Worm (Caenorhabditis elegans) whole organism, L3 larva: Measurements from ENCODE around the gene F46C5.1.
A peak's percentile ranks its signal among the peaks of the same experiment; 100 is the strongest.

Experiments
- R02D3.7 ChIP-seq: fragments of 150-350 bp; optimal IDR thresholded peaks from 2 replicates; lab custom pipeline; 2014; ENCODE audit warnings: missing biosample characterization, missing genetic modification characterization
- ZK546.5 ChIP-seq: sonication (generic microtip); optimal IDR thresholded peaks from 2 replicates; lab custom pipeline; 2017; ENCODE audit warnings: missing biosample characterization, missing genetic modification characterization
- aly-2 ChIP-seq: fragments of 150-350 bp; optimal IDR thresholded peaks from 2 replicates; lab custom pipeline; 2014; ENCODE audit warnings: missing biosample characterization, missing genetic modification characterization
- ama-1 ChIP-seq: fragments of 150-350 bp; optimal IDR thresholded peaks from 2 replicates; lab custom pipeline; 2018
- ceh-16 ChIP-seq: sonication (generic microtip); optimal IDR thresholded peaks from 2 replicates; lab custom pipeline; 2017; ENCODE audit warnings: missing biosample characterization, missing genetic modification characterization
- ceh-28 ChIP-seq: fragments of 150-350 bp; optimal IDR thresholded peaks from 2 replicates; lab custom pipeline; 2014; ENCODE audit warnings: missing biosample characterization, missing genetic modification reagents, missing genetic modification characterization
- ceh-82 ChIP-seq: fragments of 150-350 bp; optimal IDR thresholded peaks from 2 replicates; lab custom pipeline; 2014; ENCODE audit warnings: missing biosample characterization, missing genetic modification characterization
- ceh-9 ChIP-seq: sonication (generic microtip); optimal IDR thresholded peaks from 2 replicates; lab custom pipeline; 2018; ENCODE audit warnings: missing biosample characterization, missing genetic modification characterization
- daf-12 ChIP-seq: fragments of 150-350 bp; optimal IDR thresholded peaks from 2 replicates; lab custom pipeline; 2014; ENCODE audit warnings: missing biosample characterization, missing genetic modification reagents, missing genetic modification characterization
- egl-27 ChIP-seq: sonication (generic microtip); optimal IDR thresholded peaks from 4 replicates; lab custom pipeline; 2017; ENCODE audit warnings: missing biosample characterization, missing genetic modification reagents, missing genetic modification characterization
- egl-5 ChIP-seq: fragments of 150-350 bp; optimal IDR thresholded peaks from 2 replicates; lab custom pipeline; 2017; ENCODE audit warnings: missing biosample characterization, missing genetic modification reagents, missing genetic modification characterization, inconsistent platforms
- elt-1 ChIP-seq: fragments of 150-350 bp; optimal IDR thresholded peaks from 2 replicates; lab custom pipeline; 2014; ENCODE audit warnings: missing biosample characterization, missing genetic modification characterization
- elt-2 ChIP-seq: sonication (generic microtip); optimal IDR thresholded peaks from 2 replicates; lab custom pipeline; 2016; ENCODE audit warnings: missing genetic modification reagents, mild to moderate bottlenecking, missing genetic modification characterization, missing compliant biosample characterization
- elt-3 ChIP-seq, 3 experiments: fragments of 150-350 bp in 1 of 3; sonication (generic microtip) in 2 of 3; optimal IDR thresholded peaks; 2 replicates in 2 of 3; 4 replicates in 1 of 3; lab custom pipeline; 2014 to 2017; ENCODE audit warnings: missing biosample characterization in 3 of 3, missing genetic modification characterization in 3 of 3
- eor-1 ChIP-seq, 2 experiments: fragments of 150-350 bp; optimal IDR thresholded peaks; 2 replicates each; lab custom pipeline; 2014 to 2018; ENCODE audit warnings: missing biosample characterization in 2 of 2, missing genetic modification characterization in 2 of 2
- fkh-10 ChIP-seq: sonication (generic microtip); optimal IDR thresholded peaks from 2 replicates; lab custom pipeline; 2017; ENCODE audit warnings: missing biosample characterization, missing genetic modification reagents, missing genetic modification characterization
- fkh-2 ChIP-seq: fragments of 150-350 bp; optimal IDR thresholded peaks from 2 replicates; lab custom pipeline; 2014; ENCODE audit warnings: missing biosample characterization, missing genetic modification reagents, missing genetic modification characterization
- fos-1 ChIP-seq: fragments of 150-350 bp; optimal IDR thresholded peaks from 2 replicates; lab custom pipeline; 2014; ENCODE audit warnings: missing biosample characterization, missing genetic modification characterization
- hmg-11 ChIP-seq: sonication (generic microtip); optimal IDR thresholded peaks from 2 replicates; lab custom pipeline; 2016; ENCODE audit warnings: missing genetic modification characterization, missing compliant biosample characterization
- jun-1 ChIP-seq: fragments of 150-350 bp; optimal IDR thresholded peaks from 2 replicates; lab custom pipeline; 2014; ENCODE audit warnings: missing biosample characterization, missing genetic modification reagents, missing genetic modification characterization
- lin-15B ChIP-seq: fragments of 150-350 bp; optimal IDR thresholded peaks from 2 replicates; lab custom pipeline; 2014; ENCODE audit warnings: missing biosample characterization, missing genetic modification characterization
- lin-39 ChIP-seq: fragments of 150-350 bp; optimal IDR thresholded peaks from 2 replicates; lab custom pipeline; 2018; ENCODE audit warnings: missing biosample characterization, missing genetic modification reagents, missing genetic modification characterization
- lsy-12 ChIP-seq: sonication (generic microtip); optimal IDR thresholded peaks from 2 replicates; lab custom pipeline; 2016; ENCODE audit warnings: mild to moderate bottlenecking, missing genetic modification characterization, missing compliant biosample characterization
- mdl-1 ChIP-seq: fragments of 150-350 bp; optimal IDR thresholded peaks from 2 replicates; lab custom pipeline; 2014; ENCODE audit warnings: missing biosample characterization, missing genetic modification characterization
- mml-1 ChIP-seq: fragments of 150-350 bp; sonication (generic microtip); optimal IDR thresholded peaks from 3 replicates; lab custom pipeline; 2014; ENCODE audit warnings: missing biosample characterization, missing genetic modification characterization
- nfya-1 ChIP-seq: sonication (generic microtip); optimal IDR thresholded peaks from 2 replicates; lab custom pipeline; 2017; ENCODE audit warnings: missing genetic modification characterization, mild to moderate bottlenecking, missing compliant biosample characterization, antibody characterized with exemption, moderate library complexity; ENCODE audit not compliant: insufficient read depth
- nhr-11 ChIP-seq: fragments of 150-350 bp; optimal IDR thresholded peaks from 2 replicates; lab custom pipeline; 2014; ENCODE audit warnings: missing biosample characterization, missing genetic modification characterization
- nhr-12 ChIP-seq: fragments of 150-350 bp; optimal IDR thresholded peaks from 2 replicates; lab custom pipeline; 2014; ENCODE audit warnings: missing biosample characterization, missing genetic modification characterization
- nhr-23 ChIP-seq: fragments of 150-350 bp; optimal IDR thresholded peaks from 2 replicates; lab custom pipeline; 2014; ENCODE audit warnings: missing biosample characterization, missing genetic modification reagents, missing genetic modification characterization
- nhr-237 ChIP-seq: fragments of 150-350 bp; optimal IDR thresholded peaks from 2 replicates; lab custom pipeline; 2014; ENCODE audit warnings: missing biosample characterization, missing genetic modification characterization
- nhr-25 ChIP-seq: sonication (generic microtip); optimal IDR thresholded peaks from 2 replicates; lab custom pipeline; 2017; ENCODE audit warnings: missing biosample characterization, missing genetic modification characterization
- nhr-28 ChIP-seq: fragments of 150-350 bp; optimal IDR thresholded peaks from 2 replicates; lab custom pipeline; 2014; ENCODE audit warnings: missing biosample characterization, missing genetic modification characterization
- nhr-43 ChIP-seq: sonication (generic microtip); optimal IDR thresholded peaks from 2 replicates; lab custom pipeline; 2016; ENCODE audit warnings: mild to moderate bottlenecking, missing genetic modification characterization, missing compliant biosample characterization; ENCODE audit not compliant: poor library complexity, severe bottlenecking
- nhr-67 ChIP-seq: fragments of 150-350 bp; optimal IDR thresholded peaks from 2 replicates; lab custom pipeline; 2014; ENCODE audit warnings: missing biosample characterization, missing genetic modification characterization
- nhr-76 ChIP-seq: fragments of 150-350 bp; sonication (generic microtip); optimal IDR thresholded peaks from 5 replicates; lab custom pipeline; 2014; ENCODE audit warnings: missing biosample characterization, missing genetic modification characterization
- nhr-77 ChIP-seq: fragments of 150-350 bp; optimal IDR thresholded peaks from 2 replicates; lab custom pipeline; 2014; ENCODE audit warnings: missing biosample characterization, missing genetic modification characterization
- pha-4 ChIP-seq: fragments of 150-350 bp; optimal IDR thresholded peaks from 2 replicates; lab custom pipeline; 2014; ENCODE audit warnings: missing biosample characterization, missing genetic modification reagents, missing genetic modification characterization
- pqm-1 ChIP-seq: fragments of 150-350 bp; optimal IDR thresholded peaks from 2 replicates; lab custom pipeline; 2017; ENCODE audit warnings: missing biosample characterization, missing genetic modification characterization, inconsistent platforms
- sea-2 ChIP-seq: fragments of 150-350 bp; sonication (generic microtip); optimal IDR thresholded peaks from 4 replicates; lab custom pipeline; 2014; ENCODE audit warnings: missing biosample characterization, missing genetic modification reagents, missing genetic modification characterization
- skn-1 ChIP-seq: fragments of 150-350 bp; optimal IDR thresholded peaks from 2 replicates; lab custom pipeline; 2014; ENCODE audit warnings: missing biosample characterization, missing genetic modification characterization
- snpc-4 ChIP-seq: fragments of 150-350 bp; optimal IDR thresholded peaks from 2 replicates; lab custom pipeline; 2014; ENCODE audit warnings: missing biosample characterization, missing genetic modification characterization
- tbx-2 ChIP-seq: sonication (generic microtip); optimal IDR thresholded peaks from 2 replicates; lab custom pipeline; 2016; ENCODE audit warnings: mild to moderate bottlenecking, missing genetic modification characterization, missing compliant biosample characterization
- unc-39 ChIP-seq: sonication (generic microtip); optimal IDR thresholded peaks from 4 replicates; lab custom pipeline; 2017; ENCODE audit warnings: missing biosample characterization, missing genetic modification characterization
- unc-62 ChIP-seq: fragments of 150-350 bp; sonication (generic microtip); optimal IDR thresholded peaks from 4 replicates; lab custom pipeline; 2014; ENCODE audit warnings: missing biosample characterization, missing genetic modification reagents, missing genetic modification characterization
- zag-1 ChIP-seq: fragments of 150-350 bp; optimal IDR thresholded peaks from 2 replicates; lab custom pipeline; 2014; ENCODE audit warnings: missing biosample characterization, missing genetic modification characterization
- ztf-11 ChIP-seq: fragments of 150-350 bp; optimal IDR thresholded peaks from 2 replicates; lab custom pipeline; 2014; ENCODE audit warnings: missing biosample characterization, missing genetic modification characterization
- ztf-4 ChIP-seq: fragments of 150-350 bp; optimal IDR thresholded peaks from 2 replicates; lab custom pipeline; 2014; ENCODE audit warnings: missing biosample characterization, missing genetic modification characterization

The F46C5.1 gene

ce11 chrII:8814231-8814630 is 6.8 kb downstream of the F46C5.1 start:
- TF ChIP-seq ceh-9 (tag; lab: Kevin White, UChicago) = no peak
- peak in 1 of 3 experiments; percentile 20 for TF ChIP-seq elt-3 (tag; optimal IDR thresholded peaks at IDR 0.05; lab: Kevin White, UChicago)
- TF ChIP-seq unc-62 (GFP tag; lab: Kevin White, UChicago) = no peak
- peak; percentile 25 for TF ChIP-seq nhr-43 (tag; lab: Kevin White, UChicago)
- TF ChIP-seq nhr-237 (tag; lab: Kevin White, UChicago) = no peak
- no peak for TF ChIP-seq skn-1 (tag; lab: Kevin White, UChicago)

- TF ChIP-seq fos-1 (tag; lab: Kevin White, UChicago) (no peak), nhr-77 (tag; lab: Kevin White, UChicago) (no peak), mdl-1 (tag; lab: Kevin White, UChicago) (no peak), nhr-237 (tag; lab: Kevin White, UChicago) (no peak), unc-62 (GFP tag; lab: Kevin White, UChicago) (no peak), hmg-11 (tag; lab: Kevin White, UChicago) (no peak), fkh-10 (GFP tag; lab: Kevin White, UChicago) (no peak), elt-2 (tag; lab: Kevin White, UChicago) (no peak), lin-39 (tag; lab: Kevin White, UChicago) (peak; percentile 22), snpc-4 (no peak), ztf-4 (tag; lab: Kevin White, UChicago) (no peak), ceh-9 (tag; lab: Kevin White, UChicago) (no peak), jun-1 (tag; lab: Kevin White, UChicago) (peak; percentile 61), aly-2 (tag; lab: Kevin White, UChicago) (no peak), elt-3 (tag; optimal IDR thresholded peaks at IDR 0.05; lab: Kevin White, UChicago) (peak in 2 of 3 experiments; percentile 60 to 88), elt-1 (peak; percentile 55), ztf-11 (tag; lab: Kevin White, UChicago) (no peak), nhr-67 (tag; lab: Kevin White, UChicago) (no peak), pha-4 (tag; lab: Kevin White, UChicago) (no peak), ZK546.5 (no peak), unc-39 (tag; lab: Kevin White, UChicago) (no peak), ceh-28 (peak; percentile 27), nhr-25 (tag; lab: Kevin White, UChicago) (peak; percentile 73), nhr-12 (tag; lab: Kevin White, UChicago) (no peak), fkh-2 (tag; lab: Kevin White, UChicago) (no peak), ceh-82 (tag; lab: Kevin White, UChicago) (no peak), egl-5 (no peak), eor-1 (tag; optimal IDR thresholded peaks at IDR 0.05; lab: Kevin White, UChicago) (no peak), mml-1 (no peak), sea-2 (GFP tag; lab: Kevin White, UChicago) (no peak), nhr-76 (tag; lab: Kevin White, UChicago) (peak; percentile 30), nhr-11 (tag; lab: Kevin White, UChicago) (peak; percentile 30), nhr-23 (tag; lab: Kevin White, UChicago) (peak; percentile 86), nhr-28 (tag; lab: Kevin White, UChicago) (no peak), daf-12 (tag; lab: Kevin White, UChicago) (no peak), ama-1 (lab: Kevin White, UChicago) (no peak), nfya-1 (peak; percentile 21), lsy-12 (tag; lab: Kevin White, UChicago) (no peak), egl-27 (tag; lab: Kevin White, UChicago) (no peak), skn-1 (tag; lab: Kevin White, UChicago) (no peak), tbx-2 (tag; lab: Kevin White, UChicago) (no peak), zag-1 (tag; lab: Kevin White, UChicago) (no peak), R02D3.7 (tag; lab: Kevin White, UChicago) (no peak), ceh-16 (tag; lab: Kevin White, UChicago) (no peak), nhr-43 (tag; lab: Kevin White, UChicago) (peak; percentile 98), pqm-1 (no peak), lin-15B (tag; lab: Kevin White, UChicago) (no peak)
Measured at ce11 chrII:8813659-8814058, 7.3 kb downstream of the F46C5.1 start.
